Worm (Caenorhabditis elegans) whole organism, late embryonic: ENCODE results near the gene C09G9.8.
A peak's percentile ranks its signal among the peaks of the same experiment; 100 is the strongest.

ENCODE experiments used
- C38D4.7 ChIP-seq: fragments of 200-800 bp; sonication (Bioruptor generic); optimal IDR thresholded peaks from 2 replicates; lab custom pipeline; 2018; ENCODE audit warnings: mild to moderate bottlenecking, missing genetic modification characterization, moderate library complexity, missing compliant biosample characterization
- Y22D7AL.16 ChIP-seq: sonication (generic microtip); optimal IDR thresholded peaks from 2 replicates; lab custom pipeline; 2016; ENCODE audit warnings: missing genetic modification characterization, missing compliant biosample characterization
- ahr-1 ChIP-seq: sonication (generic microtip); optimal IDR thresholded peaks from 2 replicates; lab custom pipeline; 2016; ENCODE audit warnings: missing genetic modification characterization, missing compliant biosample characterization
- ceh-14 ChIP-seq: sonication (generic microtip); optimal IDR thresholded peaks from 2 replicates; lab custom pipeline; 2016; ENCODE audit warnings: missing genotype, missing genetic modification characterization, missing compliant biosample characterization
- ceh-18 ChIP-seq: sonication (generic microtip); optimal IDR thresholded peaks from 2 replicates; lab custom pipeline; 2016; ENCODE audit warnings: missing genetic modification characterization, missing compliant biosample characterization
- ceh-24 ChIP-seq: sonication (generic microtip); optimal IDR thresholded peaks from 2 replicates; lab custom pipeline; 2016; ENCODE audit warnings: mild to moderate bottlenecking, missing genetic modification characterization, missing compliant biosample characterization
- ceh-30 ChIP-seq: fragments of 150-350 bp; optimal IDR thresholded peaks from 2 replicates; lab custom pipeline; 2014; ENCODE audit warnings: missing biosample characterization, missing genetic modification characterization
- ceh-31 ChIP-seq: sonication (generic microtip); optimal IDR thresholded peaks from 2 replicates; lab custom pipeline; 2016; ENCODE audit warnings: missing genetic modification characterization, missing compliant biosample characterization
- ceh-34 ChIP-seq: sonication (generic microtip); optimal IDR thresholded peaks from 2 replicates; lab custom pipeline; 2016; ENCODE audit warnings: mild to moderate bottlenecking, missing genetic modification characterization, missing compliant biosample characterization
- ceh-45 ChIP-seq: fragments of 200-800 bp; sonication (Bioruptor generic); IDR thresholded peaks from 2 replicates; pipeline ENCODE4 v1.3.6; 2022; ENCODE audit warnings: missing genetic modification reagents, missing genetic modification characterization, missing compliant biosample characterization
- ceh-48 ChIP-seq: sonication (generic microtip); optimal IDR thresholded peaks from 2 replicates; lab custom pipeline; 2016; ENCODE audit warnings: missing genetic modification characterization, inconsistent platforms, missing compliant biosample characterization
- ceh-6 ChIP-seq: fragments of 200-800 bp; sonication (Bioruptor generic); optimal IDR thresholded peaks from 2 replicates; lab custom pipeline; 2018; ENCODE audit warnings: mild to moderate bottlenecking, missing genetic modification characterization, missing compliant biosample characterization
- dve-1 ChIP-seq: sonication (generic microtip); optimal IDR thresholded peaks from 2 replicates; lab custom pipeline; 2017; ENCODE audit warnings: antibody characterized with exemption, mild to moderate bottlenecking, missing genetic modification characterization, missing compliant biosample characterization
- elt-2 ChIP-seq: sonication (generic microtip); optimal IDR thresholded peaks from 2 replicates; lab custom pipeline; 2016; ENCODE audit warnings: missing genetic modification reagents, missing genetic modification characterization, missing compliant biosample characterization
- elt-4 ChIP-seq: sonication (generic microtip); optimal IDR thresholded peaks from 2 replicates; lab custom pipeline; 2016; ENCODE audit warnings: missing genetic modification characterization, missing compliant biosample characterization
- ets-4 ChIP-seq: sonication (generic microtip); optimal IDR thresholded peaks from 2 replicates; lab custom pipeline; 2016; ENCODE audit warnings: missing genetic modification characterization, missing compliant biosample characterization
- fkh-6 ChIP-seq: sonication (generic microtip); optimal IDR thresholded peaks from 2 replicates; lab custom pipeline; 2016; ENCODE audit warnings: missing genetic modification characterization, missing compliant biosample characterization
- hlh-13 ChIP-seq: fragments of 200-800 bp; sonication (Bioruptor generic); optimal IDR thresholded peaks from 2 replicates; lab custom pipeline; 2018; ENCODE audit warnings: mild to moderate bottlenecking, missing genetic modification characterization, missing compliant biosample characterization
- hlh-15 ChIP-seq: sonication (generic microtip); optimal IDR thresholded peaks from 2 replicates; lab custom pipeline; 2016; ENCODE audit warnings: missing genetic modification characterization, missing compliant biosample characterization
- hlh-6 ChIP-seq: sonication (generic microtip); optimal IDR thresholded peaks from 2 replicates; lab custom pipeline; 2016; ENCODE audit warnings: missing genotype, missing genetic modification characterization, missing compliant biosample characterization
- hlh-8 ChIP-seq: sonication (generic microtip); optimal IDR thresholded peaks from 2 replicates; lab custom pipeline; 2016; ENCODE audit warnings: missing genotype, missing genetic modification characterization, missing compliant biosample characterization
- madf-2 ChIP-seq: sonication (generic microtip); optimal IDR thresholded peaks from 2 replicates; lab custom pipeline; 2017; ENCODE audit warnings: missing genetic modification characterization, missing compliant biosample characterization
- mec-3 ChIP-seq: sonication (generic microtip); optimal IDR thresholded peaks from 2 replicates; lab custom pipeline; 2016; ENCODE audit warnings: borderline replicate concordance, missing genetic modification characterization, missing compliant biosample characterization
- nfya-1 ChIP-seq: sonication (generic microtip); optimal IDR thresholded peaks from 2 replicates; lab custom pipeline; 2017; ENCODE audit warnings: missing genetic modification characterization, mild to moderate bottlenecking, missing compliant biosample characterization, antibody characterized with exemption, moderate library complexity
- nhr-232 ChIP-seq: sonication (generic microtip); optimal IDR thresholded peaks from 2 replicates; lab custom pipeline; 2016; ENCODE audit warnings: missing genetic modification characterization, missing compliant biosample characterization
- npax-4 ChIP-seq: sonication (generic microtip); optimal IDR thresholded peaks from 2 replicates; lab custom pipeline; 2016; ENCODE audit warnings: missing genetic modification characterization, missing compliant biosample characterization
- pax-1 ChIP-seq: fragments of 150-350 bp; optimal IDR thresholded peaks from 2 replicates; lab custom pipeline; 2014; ENCODE audit warnings: missing biosample characterization, missing genetic modification characterization
- pros-1 ChIP-seq: fragments of 150-350 bp; optimal IDR thresholded peaks from 2 replicates; lab custom pipeline; 2014; ENCODE audit warnings: missing biosample characterization, missing genetic modification reagents, missing genetic modification characterization
- ref-2 ChIP-seq: sonication (generic microtip); optimal IDR thresholded peaks from 2 replicates; lab custom pipeline; 2016; ENCODE audit warnings: missing genetic modification characterization, missing compliant biosample characterization
- rnt-1 ChIP-seq: sonication (generic microtip); optimal IDR thresholded peaks from 2 replicates; lab custom pipeline; 2016; ENCODE audit warnings: missing genetic modification characterization, missing compliant biosample characterization
- ttx-3 ChIP-seq: sonication (generic microtip); optimal IDR thresholded peaks from 2 replicates; lab custom pipeline; 2016; ENCODE audit warnings: missing genetic modification reagents, missing genetic modification characterization, missing compliant biosample characterization
- unc-42 ChIP-seq: sonication (generic microtip); optimal IDR thresholded peaks from 2 replicates; lab custom pipeline; 2016; ENCODE audit warnings: missing genotype, missing genetic modification characterization, missing compliant biosample characterization
- unc-86 ChIP-seq: sonication (generic microtip); optimal IDR thresholded peaks from 2 replicates; lab custom pipeline; 2016; ENCODE audit warnings: missing genetic modification characterization, missing compliant biosample characterization

C09G9.8 gene

DNA sequence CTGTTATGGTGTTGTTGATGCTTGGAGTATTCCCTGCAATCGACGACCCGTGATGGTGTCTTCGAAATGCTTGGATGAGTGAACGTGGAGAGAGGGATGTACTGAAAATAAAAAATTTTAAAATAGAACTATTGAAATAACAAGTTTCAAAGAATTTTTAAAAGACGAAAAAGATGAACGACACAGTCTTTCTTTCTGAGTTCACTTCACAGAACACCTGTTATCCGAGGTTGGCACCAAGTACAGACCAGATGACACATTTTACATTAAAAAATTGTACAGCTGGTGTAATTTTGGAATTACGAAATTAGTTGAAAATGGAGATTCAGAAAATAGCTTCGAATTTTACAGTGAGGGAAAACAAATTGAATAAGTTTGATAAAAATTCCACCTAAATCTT lies 37.5 kb downstream of the C09G9.8 start, which contains the start of gene rap-1:
TSS of gene rap-1 (minus strand) at position 101 of the 400 bp plus-strand sequence.
- TF ChIP-seq ttx-3 (tag; lab: Kevin White, UChicago) (no peak), pros-1 (no peak), ceh-24 (no peak), fkh-6 (tag; lab: Kevin White, UChicago) (no peak), elt-2 (tag; lab: Kevin White, UChicago) (no peak), ceh-34 (no peak), npax-4 (tag; lab: Kevin White, UChicago) (no peak), ceh-14 (tag; lab: Kevin White, UChicago) (no peak), rnt-1 (tag; lab: Kevin White, UChicago) (no peak), unc-86 (tag; lab: Kevin White, UChicago) (no peak), C38D4.7 (GFP tag; lab: Kevin White, UChicago) (no peak), dve-1 (no peak), unc-42 (tag; lab: Kevin White, UChicago) (no peak), ceh-30 (tag; lab: Kevin White, UChicago) (no peak), hlh-6 (no peak), ceh-31 (tag; lab: Kevin White, UChicago) (no peak), hlh-15 (tag; lab: Kevin White, UChicago) (no peak), ets-4 (tag; lab: Kevin White, UChicago) (no peak)

DNA sequence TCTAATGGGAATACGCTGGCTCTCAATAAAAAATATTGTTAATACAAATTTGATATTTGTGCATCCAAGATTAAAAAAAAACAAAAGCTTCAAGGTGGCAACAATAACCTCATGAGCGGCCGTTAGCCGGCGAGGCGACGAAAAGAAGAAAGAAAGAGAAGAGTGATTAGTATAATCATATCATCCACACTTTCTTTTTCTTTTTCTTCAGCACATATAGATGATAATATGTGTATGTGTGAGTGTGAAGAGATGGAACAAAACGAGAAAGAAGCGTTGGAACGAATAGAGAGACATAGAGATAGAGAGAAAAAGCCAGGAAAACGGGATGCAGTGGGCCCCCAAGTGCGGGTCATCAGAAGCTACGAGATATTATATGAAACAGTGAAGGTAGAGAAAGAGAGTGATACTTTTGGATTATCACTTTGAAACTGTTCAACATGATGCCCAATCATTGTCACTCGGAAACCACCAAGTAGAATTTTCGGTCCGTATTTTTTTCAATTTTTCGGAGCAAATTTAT lies 39.1 kb downstream of the C09G9.8 start:
- TF ChIP-seq mec-3 (tag; lab: Kevin White, UChicago) (no peak), ceh-18 (tag; lab: Kevin White, UChicago) (peak; percentile 20), unc-42 (tag; lab: Kevin White, UChicago) (peak; percentile 75), nfya-1 (tag; lab: Kevin White, UChicago) (peak; percentile 45)

DNA sequence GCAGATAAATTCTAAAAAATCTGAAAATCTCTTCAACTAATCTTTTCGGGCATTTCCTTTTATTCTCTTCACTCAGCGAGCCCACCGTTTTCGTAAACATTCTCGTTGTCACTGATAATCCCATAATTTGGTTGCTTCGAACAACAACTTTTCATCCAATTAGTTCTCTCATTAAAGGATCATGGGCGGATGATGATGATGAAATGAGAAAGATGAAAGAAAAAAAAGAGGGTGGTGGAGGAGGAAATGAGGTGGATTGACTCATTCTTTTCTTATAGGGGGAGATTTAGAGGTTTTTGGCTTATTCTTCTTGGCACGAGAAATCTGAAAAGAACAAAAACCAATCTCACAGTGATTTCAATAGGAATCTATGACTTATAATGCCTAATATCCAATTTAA lies 39.9 kb downstream of the C09G9.8 start:
- TF ChIP-seq unc-42 (tag; lab: Kevin White, UChicago) (peak; percentile 4), pax-1 (no peak)
- TF ChIP-seq, all 69 proteins: peak for 1

DNA sequence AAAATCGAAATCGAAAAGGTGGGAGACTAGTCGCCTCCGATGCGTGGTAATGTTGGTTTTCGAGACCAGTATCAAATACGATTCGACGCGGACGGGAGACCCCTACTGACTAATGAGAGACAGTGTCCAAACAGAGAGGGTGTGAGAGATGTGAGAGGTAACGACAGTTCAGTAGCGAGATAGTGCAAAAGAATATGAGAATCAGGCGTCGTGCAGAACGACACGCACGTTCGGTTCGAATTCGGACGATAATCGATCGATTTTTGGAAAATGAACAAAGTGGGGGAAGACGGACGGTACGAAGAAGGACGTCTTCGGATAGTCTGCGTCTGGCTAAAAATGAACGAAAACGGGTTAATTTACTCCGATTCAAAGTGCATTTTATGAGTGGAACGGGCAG lies 40.7 kb downstream of the C09G9.8 start, which contains the start of gene D1046.16:
TSS of gene D1046.16 (plus strand) at position 195 of the 400 bp plus-strand sequence.
- TF ChIP-seq mec-3 (tag; lab: Kevin White, UChicago) = no peak
- no peak for TF ChIP-seq ceh-24
- peak; percentile 31 for TF ChIP-seq ref-2 (tag; lab: Kevin White, UChicago)
- no peak for TF ChIP-seq madf-2 (tag; lab: Kevin White, UChicago)
- TF ChIP-seq nhr-232 (tag; lab: Kevin White, UChicago) = no peak
- peak; percentile 20 for TF ChIP-seq ceh-31 (tag; lab: Kevin White, UChicago)
- no peak for TF ChIP-seq hlh-8
- TF ChIP-seq, all 69 proteins: peak for 2

DNA sequence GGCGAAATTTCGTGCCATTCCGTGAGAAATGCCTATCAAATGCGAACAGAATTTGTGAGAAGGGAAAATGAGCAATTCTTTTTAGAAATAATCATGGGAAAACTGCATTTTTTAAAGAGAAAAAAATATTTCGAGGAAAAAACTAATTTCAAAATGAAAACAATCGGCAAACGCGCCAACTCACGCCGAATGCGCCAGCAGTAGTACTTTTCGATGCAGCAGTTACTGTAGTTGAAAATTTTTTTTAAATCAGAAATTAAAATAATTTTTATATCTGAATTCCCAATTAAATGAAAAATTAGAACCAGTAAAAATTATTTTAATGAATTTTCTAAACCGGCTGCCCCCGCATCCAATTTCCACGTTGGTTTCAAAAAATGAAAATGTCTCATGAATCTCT lies 42.1 kb downstream of the C09G9.8 start:
- TF ChIP-seq ceh-45 (GFP tag; lab: Robert Waterston, UW) = no peak
- no peak for TF ChIP-seq ceh-6 (GFP tag; lab: Kevin White, UChicago)
- TF ChIP-seq ceh-34 = no peak
- TF ChIP-seq Y22D7AL.16 (tag; lab: Kevin White, UChicago) = no peak

DNA sequence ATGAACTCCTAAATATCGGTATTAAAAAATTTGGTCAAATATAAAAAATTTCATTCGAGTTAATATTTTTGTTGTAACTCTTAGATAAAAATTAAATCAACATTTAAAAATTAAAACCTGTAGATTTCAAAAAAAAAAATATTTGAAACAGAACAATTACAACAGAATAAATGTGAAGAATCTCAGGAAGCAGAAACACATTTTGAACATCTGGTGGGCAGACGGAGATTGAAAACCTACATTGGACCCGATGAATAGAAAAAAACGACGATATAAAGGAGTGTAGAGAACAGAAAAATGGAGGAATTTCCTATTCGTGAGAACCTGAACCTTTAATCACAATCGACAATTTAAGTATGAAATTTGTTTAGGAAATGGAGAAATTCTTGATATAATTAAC lies 42.8 kb downstream of the C09G9.8 start:
- TF ChIP-seq hlh-8 (peak; percentile 61), ahr-1 (tag; lab: Kevin White, UChicago) (no peak)

DNA sequence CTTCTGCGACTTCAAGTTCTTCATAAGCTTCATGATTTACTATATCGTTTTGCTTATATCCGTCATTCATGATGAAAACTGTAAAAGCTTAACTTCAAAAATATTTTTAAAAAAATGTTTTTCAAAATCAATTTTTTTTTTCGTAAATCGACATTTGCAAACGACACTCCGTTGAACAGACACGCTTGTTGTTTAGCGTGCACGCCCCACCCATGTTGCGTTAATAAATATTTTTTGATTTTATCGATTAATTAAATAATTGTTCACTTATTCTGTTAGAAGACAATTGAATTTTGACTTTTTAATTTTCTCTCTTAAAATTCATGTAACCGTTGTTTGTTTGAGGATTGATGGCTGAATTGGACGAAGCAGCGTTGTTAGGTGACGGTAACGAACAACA lies 44.7 kb downstream of the C09G9.8 start, which contains the start of the genes D1046.2 and cfim-2:
TSS of gene D1046.2 (minus strand) at position 78 of the 400 bp plus-strand sequence.
TSS of gene cfim-2 (plus strand) at position 335 of the 400 bp plus-strand sequence.
- TF ChIP-seq unc-42 (tag; lab: Kevin White, UChicago) (peak; percentile 7), hlh-13 (GFP tag; lab: Kevin White, UChicago) (no peak), elt-4 (tag; lab: Kevin White, UChicago) (no peak), ceh-48 (tag; lab: Kevin White, UChicago) (peak; percentile 53)
